Fruit fly (Drosophila melanogaster): ENCODE measurements around the gene Ilp7.

DNA sequence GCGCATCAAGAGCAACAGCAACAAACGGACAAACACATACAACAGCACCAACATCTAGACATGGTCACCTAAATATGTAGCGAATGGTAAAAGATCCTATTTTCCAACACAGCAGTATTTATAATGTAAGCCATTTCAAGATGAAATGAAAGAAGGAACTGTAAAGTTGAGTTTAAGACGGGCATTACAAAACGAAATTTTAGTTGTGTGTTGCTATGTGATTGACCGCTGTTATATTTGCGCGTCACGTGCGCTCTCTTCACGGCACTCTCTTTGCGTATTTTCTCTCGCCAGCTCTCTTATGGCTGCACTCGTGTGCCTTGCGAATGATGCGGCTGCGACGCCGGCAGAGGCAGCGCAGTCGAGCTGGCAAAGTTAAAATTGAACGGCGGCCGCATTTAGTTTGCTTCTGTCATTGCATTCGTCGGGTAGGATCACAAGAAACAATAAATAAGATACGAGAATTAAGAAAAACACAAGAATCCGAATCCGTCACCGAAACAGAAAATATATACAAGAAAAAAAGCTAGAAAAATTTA lies 20.5 kb downstream of the Ilp7 start:
- peak; percentile 81 for TF ChIP-seq Met (GFP tag; optimal IDR thresholded peaks at IDR 0.05)
- TF ChIP-seq CG6808 (GFP tag; optimal IDR thresholded peaks at IDR 0.05): peak; percentile 60
- TF ChIP-seq pdm3 (GFP tag; optimal IDR thresholded peaks at IDR 0.05): peak; percentile 87
- TF ChIP-seq CG32006 (GFP tag; optimal IDR thresholded peaks at IDR 0.05): peak; percentile 87
- TF ChIP-seq lz (GFP tag; optimal IDR thresholded peaks at IDR 0.05): peak; percentile 81
- TF ChIP-seq CG1621 (tag; optimal IDR thresholded peaks at IDR 0.05): peak; percentile 81
- peak; percentile 83 for TF ChIP-seq Gug (GFP tag; IDR thresholded peaks at IDR 0.05)
- peak; percentile 72 for TF ChIP-seq cyc (GFP tag; optimal IDR thresholded peaks at IDR 0.05)
- peak; percentile 80 for TF ChIP-seq acj6 (GFP tag; optimal IDR thresholded peaks at IDR 0.05)
